Worm (Caenorhabditis elegans): ENCODE measurements around the gene F09B12.7.

- TF ChIP-seq med-1 (GFP tag; optimal IDR thresholded peaks at IDR 0.05; ENCODE audit: insufficient read depth) (no peak), flt-1 (GFP tag; IDR thresholded peaks at IDR 0.05) (no peak), tab-1 (GFP tag; IDR thresholded peaks at IDR 0.05) (no peak), cog-1 (tag; optimal IDR thresholded peaks at IDR 0.05) (no peak), ztf-29 (GFP tag; IDR thresholded peaks at IDR 0.05) (no peak)
Observed at ce11 chrX:15057900-15058299, 37.0 kb downstream of the F09B12.7 start.
